Fruit fly (Drosophila melanogaster) whole organism, wandering third instar larva: Measurements from ENCODE around the gene Tailor.

Experiments
- Abd-B ChIP-seq: fragments of >200 bp; optimal IDR thresholded peaks from 2 replicates; lab custom pipeline; 2017; ENCODE audit warnings: missing biosample characterization, missing genetic modification characterization
- CG32264 ChIP-seq: fragments of 200-800 bp; sonication (Bioruptor generic); optimal IDR thresholded peaks from 2 replicates; lab custom pipeline; 2016; ENCODE audit warnings: missing biosample characterization, missing genetic modification characterization
- CG9705 ChIP-seq: fragments of 200-800 bp; sonication (Bioruptor generic); optimal IDR thresholded peaks from 2 replicates; lab custom pipeline; 2018; ENCODE audit warnings: missing biosample characterization, mild to moderate bottlenecking, missing genetic modification characterization
- CrebA ChIP-seq: fragments of 200-800 bp; sonication (Bioruptor generic); optimal IDR thresholded peaks from 2 replicates; lab custom pipeline; 2016; ENCODE audit warnings: missing biosample characterization, mild to moderate bottlenecking, missing genetic modification characterization, borderline replicate concordance
- Dfd ChIP-seq: fragments of >200 bp; optimal IDR thresholded peaks from 2 replicates; lab custom pipeline; 2017; ENCODE audit warnings: missing biosample characterization, missing genetic modification characterization
- Dif ChIP-seq: fragments of 200-275, 200-300 bp; sonication (Bioruptor generic); optimal IDR thresholded peaks from 2 replicates; lab custom pipeline; 2018; ENCODE audit warnings: missing biosample characterization, missing genetic modification characterization; ENCODE audit not compliant: partially characterized antibody
- GATAd ChIP-seq: sonication (Bioruptor generic); optimal IDR thresholded peaks from 2 replicates; lab custom pipeline; 2016; ENCODE audit warnings: missing biosample characterization, missing genetic modification characterization
- HLH106 ChIP-seq: fragments of 200-800 bp; optimal IDR thresholded peaks from 3 replicates; lab custom pipeline; 2019; ENCODE audit warnings: missing biosample characterization, mild to moderate bottlenecking, missing genetic modification characterization, moderate library complexity
- Hnf4 ChIP-seq: fragments of 200-800 bp; sonication (Bioruptor generic); optimal IDR thresholded peaks from 2 replicates; lab custom pipeline; 2016; ENCODE audit warnings: missing biosample characterization, mild to moderate bottlenecking, missing genetic modification characterization
- Hr78 ChIP-seq: fragments of >200 bp; optimal IDR thresholded peaks from 2 replicates; lab custom pipeline; 2017; ENCODE audit warnings: missing biosample characterization, missing genetic modification characterization
- Hr83 ChIP-seq: fragments of 200-300 bp; sonication (Bioruptor generic); optimal IDR thresholded peaks from 2 replicates; lab custom pipeline; 2016; ENCODE audit warnings: missing biosample characterization, mild to moderate bottlenecking, missing genetic modification characterization, moderate library complexity; ENCODE audit not compliant: poor library complexity, severe bottlenecking
- Mio ChIP-seq: sonication (Bioruptor generic); optimal IDR thresholded peaks from 2 replicates; lab custom pipeline; 2016; ENCODE audit warnings: missing biosample characterization, missing genetic modification characterization
- Myc ChIP-seq: fragments of >200 bp; optimal IDR thresholded peaks from 2 replicates; lab custom pipeline; 2017
- N ChIP-seq: fragments of >200 bp; optimal IDR thresholded peaks from 2 replicates; lab custom pipeline; 2018; ENCODE audit warnings: missing biosample characterization, missing external identifiers, missing genetic modification characterization
- OdsH ChIP-seq: fragments of 200-800 bp; sonication (Bioruptor generic); optimal IDR thresholded peaks from 2 replicates; lab custom pipeline; 2016; ENCODE audit warnings: missing biosample characterization, mild to moderate bottlenecking, missing genetic modification characterization
- Rel ChIP-seq, 2 experiments: fragments of 200-800 bp; sonication (Bioruptor generic) in 1 of 2; optimal IDR thresholded peaks; 2 replicates in 1 of 2; 3 replicates in 1 of 2; lab custom pipeline; 2016 to 2019; ENCODE audit warnings: mild to moderate bottlenecking in 2 of 2, missing biosample characterization in 2 of 2, missing genetic modification characterization in 2 of 2, moderate library complexity in 1 of 2
- Sp1 ChIP-seq: fragments of 200-800 bp; sonication (Bioruptor generic); optimal IDR thresholded peaks from 3 replicates; lab custom pipeline; 2019; ENCODE audit warnings: missing biosample characterization, mild to moderate bottlenecking, missing genetic modification characterization, moderate library complexity
- Vsx2 ChIP-seq: fragments of 200-300, 225-300 bp; sonication (Bioruptor generic); optimal IDR thresholded peaks from 2 replicates; lab custom pipeline; 2018; ENCODE audit warnings: missing biosample characterization, missing genetic modification characterization; ENCODE audit not compliant: partially characterized antibody
- br ChIP-seq: fragments of 200-800 bp; sonication (Bioruptor generic); optimal IDR thresholded peaks from 2 replicates; lab custom pipeline; 2016; ENCODE audit warnings: missing biosample characterization, missing genetic modification characterization
- brk ChIP-seq: fragments of 200-800 bp; sonication (Bioruptor generic); optimal IDR thresholded peaks from 2 replicates; lab custom pipeline; 2016; ENCODE audit warnings: missing biosample characterization, mild to moderate bottlenecking, missing genetic modification characterization
- dl ChIP-seq, 2 experiments: fragments of 175-275, 200-275 bp in 1 of 2; fragments of 200-275 bp in 1 of 2; sonication (Bioruptor generic); optimal IDR thresholded peaks; lab custom pipeline; 2018; ENCODE audit warnings: mild to moderate bottlenecking in 2 of 2, missing biosample characterization in 2 of 2, missing genetic modification characterization in 2 of 2, moderate library complexity in 2 of 2; ENCODE audit not compliant: partially characterized antibody in 2 of 2, insufficient read depth in 1 of 2
- dmrt93B ChIP-seq: fragments of 200-800 bp; sonication (Bioruptor generic); optimal IDR thresholded peaks from 2 replicates; lab custom pipeline; 2018; ENCODE audit warnings: missing biosample characterization, mild to moderate bottlenecking, missing genetic modification characterization
- dsf ChIP-seq: sonication (Bioruptor generic); optimal IDR thresholded peaks from 2 replicates; lab custom pipeline; 2016; ENCODE audit warnings: missing biosample characterization, missing genetic modification characterization, borderline replicate concordance
- ey ChIP-seq: fragments of 200-800 bp; sonication (Bioruptor generic); optimal IDR thresholded peaks from 2 replicates; lab custom pipeline; 2016; ENCODE audit warnings: missing biosample characterization, missing genetic modification characterization
- foxo ChIP-seq, 2 experiments: fragments of 200-800 bp; sonication (Bioruptor generic); optimal IDR thresholded peaks; 2 replicates in 1 of 2; 3 replicates in 1 of 2; lab custom pipeline; 2016 to 2017; ENCODE audit warnings: missing biosample characterization in 2 of 2, missing genetic modification characterization in 2 of 2
- fru ChIP-seq: fragments of 200-800 bp; sonication (Bioruptor generic); optimal IDR thresholded peaks from 3 replicates; lab custom pipeline; 2016; ENCODE audit warnings: missing biosample characterization, mild to moderate bottlenecking, missing genetic modification characterization
- h ChIP-seq: fragments of 200-800 bp; sonication (Bioruptor generic); optimal IDR thresholded peaks from 3 replicates; lab custom pipeline; 2016; ENCODE audit warnings: missing biosample characterization, mild to moderate bottlenecking, missing genetic modification characterization
- jim ChIP-seq: fragments of 175-275, 200-325 bp; sonication (Bioruptor generic); optimal IDR thresholded peaks from 2 replicates; lab custom pipeline; 2016; ENCODE audit warnings: missing biosample characterization, mild to moderate bottlenecking, missing genetic modification characterization
- lola ChIP-seq: fragments of >200 bp; optimal IDR thresholded peaks from 2 replicates; lab custom pipeline; 2017; ENCODE audit warnings: missing biosample characterization, missing genetic modification characterization
- pan ChIP-seq: fragments of >200 bp; optimal IDR thresholded peaks from 2 replicates; lab custom pipeline; 2017
- rgr ChIP-seq: fragments of 200-800 bp; sonication (Bioruptor generic); optimal IDR thresholded peaks from 3 replicates; lab custom pipeline; 2016; ENCODE audit warnings: missing biosample characterization, mild to moderate bottlenecking, missing genetic modification characterization
- sage ChIP-seq: fragments of 200-800 bp; sonication (Bioruptor generic); optimal IDR thresholded peaks from 2 replicates; lab custom pipeline; 2016; ENCODE audit warnings: missing biosample characterization, mild to moderate bottlenecking, missing genetic modification characterization
- tai ChIP-seq: sonication (Bioruptor generic); optimal IDR thresholded peaks from 2 replicates; lab custom pipeline; 2016; ENCODE audit warnings: missing biosample characterization, missing genetic modification characterization
- usp ChIP-seq: fragments of >200 bp; optimal IDR thresholded peaks from 2 replicates; lab custom pipeline; 2017; ENCODE audit warnings: missing biosample characterization, missing genetic modification characterization
- woc ChIP-seq: sonication (Bioruptor generic); optimal IDR thresholded peaks from 2 replicates; lab custom pipeline; 2016; ENCODE audit warnings: missing biosample characterization, mild to moderate bottlenecking, missing genetic modification characterization

Gene Tailor

DNA sequence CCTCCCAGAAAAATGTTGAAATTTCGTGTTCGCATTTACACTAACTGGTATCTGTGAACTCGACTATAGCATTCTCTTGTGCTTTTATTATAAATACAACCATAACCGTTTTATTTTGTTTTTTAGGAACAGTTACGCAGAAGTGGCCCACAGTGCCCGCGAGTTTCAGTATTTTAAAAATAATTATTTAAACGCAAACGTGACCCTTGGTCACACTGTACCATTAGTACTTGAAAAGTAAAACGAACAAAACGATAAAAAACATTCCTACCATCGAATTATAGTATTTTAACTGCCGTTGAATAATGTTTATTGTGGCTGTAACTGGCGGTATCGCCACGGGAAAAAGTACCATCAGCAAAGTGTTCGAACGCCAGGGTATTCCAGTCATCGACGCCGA is 3.9 kb downstream of the Tailor start, which contains the start of gene Dpck (continued):
- TF ChIP-seq Sp1 = peak; percentile 53
- no peak for TF ChIP-seq OdsH (GFP tag; lab: Kevin White, UChicago)
- TF ChIP-seq jim (GFP tag; lab: Kevin White, UChicago) = peak; percentile 28
- no peak for TF ChIP-seq GATAd (GFP tag; lab: Kevin White, UChicago)
- TF ChIP-seq tai = no peak
- TF ChIP-seq h (GFP tag; lab: Kevin White, UChicago) = peak; percentile 30
- no peak for TF ChIP-seq dl (GFP tag; optimal IDR thresholded peaks at IDR 0.05; lab: Kevin White, UChicago; ENCODE audit: insufficient read depth in 1 of 2, partially characterized antibody in 2 of 2)

DNA sequence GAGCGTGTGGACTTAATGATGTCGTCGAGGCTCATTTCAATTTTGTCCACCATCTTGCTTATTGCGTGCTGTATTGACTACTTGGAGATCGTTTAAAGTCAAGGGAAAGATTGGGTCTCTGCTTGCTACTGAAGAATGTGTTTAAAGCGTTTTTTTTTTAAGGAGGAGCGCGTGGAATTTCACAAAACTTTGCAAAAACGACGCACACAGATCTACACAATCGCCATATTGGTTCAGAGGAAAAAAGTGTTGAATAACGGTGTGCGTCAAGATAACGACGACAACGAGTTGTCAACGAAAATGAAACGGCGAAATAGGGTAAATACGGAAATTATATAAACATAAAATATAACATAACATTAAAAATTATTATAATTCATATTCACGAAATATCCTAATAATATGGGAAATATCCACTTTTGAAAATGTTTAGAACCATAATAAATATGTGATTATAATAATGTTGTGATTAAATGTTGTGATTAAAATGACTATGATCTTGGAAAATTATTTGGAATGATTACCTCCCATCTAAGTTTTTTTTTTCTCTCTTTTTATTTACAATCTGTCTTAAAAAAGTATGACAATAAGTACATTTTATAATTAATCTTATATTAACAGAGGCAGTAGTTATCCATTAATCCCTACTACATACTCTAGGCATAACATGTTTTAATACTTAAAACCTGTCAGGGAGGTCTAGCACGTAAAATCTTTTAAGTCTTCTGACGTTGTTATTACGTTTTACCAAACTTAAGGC is 5.5 kb downstream of the Tailor start, which contains the start of gene Ref1:
Gene Ref1 (minus strand): TSS at position 231 of the 760 bp plus-strand sequence.
- no peak for TF ChIP-seq Sp1
- no peak for TF ChIP-seq ey (GFP tag; lab: Kevin White, UChicago)
- peak; percentile 63 for TF ChIP-seq woc

DNA sequence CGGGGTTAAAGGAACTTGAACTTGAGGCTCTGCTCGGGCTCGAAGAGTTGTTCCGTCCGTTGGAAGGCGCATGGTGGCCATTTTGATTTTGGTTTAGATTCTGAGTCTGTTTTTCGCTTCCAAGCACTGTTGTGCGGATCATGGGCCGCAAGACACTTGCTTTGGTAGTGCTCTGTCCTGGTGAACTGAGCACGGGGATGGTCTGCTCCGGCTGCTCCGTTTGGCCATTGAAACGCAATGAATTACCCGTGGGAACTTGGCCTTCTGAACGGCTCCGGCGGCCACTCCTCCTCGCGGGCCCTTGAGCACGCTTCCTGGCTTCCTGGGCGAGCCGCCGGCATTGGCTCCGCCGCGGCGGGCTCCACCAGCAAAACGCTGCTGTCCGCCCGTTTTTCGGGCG is 6.2 kb downstream of the Tailor start:
- no peak for TF ChIP-seq Hr78 (GFP tag; lab: Kevin White, UChicago)
- TF ChIP-seq GATAd (GFP tag; lab: Kevin White, UChicago) = no peak
- TF ChIP-seq Rel (GFP tag; optimal IDR thresholded peaks at IDR 0.05; lab: Kevin White, UChicago) = no peak
- TF ChIP-seq Rel (tag; optimal IDR thresholded peaks at IDR 0.05; lab: Kevin White, UChicago) = no peak
- TF ChIP-seq Mio = no peak
- no peak for TF ChIP-seq Dfd (GFP tag; lab: Kevin White, UChicago)
- TF ChIP-seq fru (GFP tag; lab: Kevin White, UChicago) = no peak
- TF ChIP-seq pan (lab: Kevin White, UChicago) = no peak
- TF ChIP-seq Sp1 = no peak
- no peak for TF ChIP-seq Hr83 (GFP tag; lab: Kevin White, UChicago)
- TF ChIP-seq Hnf4 (GFP tag; lab: Kevin White, UChicago) = no peak
- no peak for TF ChIP-seq CG9705
- TF ChIP-seq dmrt93B (GFP tag; lab: Kevin White, UChicago) = no peak
- no peak for TF ChIP-seq HLH106 (tag; lab: Kevin White, UChicago)
- no peak for TF ChIP-seq brk (GFP tag; lab: Kevin White, UChicago)
- no peak for TF ChIP-seq dsf (GFP tag; lab: Kevin White, UChicago)
- no peak for TF ChIP-seq Abd-B (GFP tag; lab: Kevin White, UChicago)

DNA sequence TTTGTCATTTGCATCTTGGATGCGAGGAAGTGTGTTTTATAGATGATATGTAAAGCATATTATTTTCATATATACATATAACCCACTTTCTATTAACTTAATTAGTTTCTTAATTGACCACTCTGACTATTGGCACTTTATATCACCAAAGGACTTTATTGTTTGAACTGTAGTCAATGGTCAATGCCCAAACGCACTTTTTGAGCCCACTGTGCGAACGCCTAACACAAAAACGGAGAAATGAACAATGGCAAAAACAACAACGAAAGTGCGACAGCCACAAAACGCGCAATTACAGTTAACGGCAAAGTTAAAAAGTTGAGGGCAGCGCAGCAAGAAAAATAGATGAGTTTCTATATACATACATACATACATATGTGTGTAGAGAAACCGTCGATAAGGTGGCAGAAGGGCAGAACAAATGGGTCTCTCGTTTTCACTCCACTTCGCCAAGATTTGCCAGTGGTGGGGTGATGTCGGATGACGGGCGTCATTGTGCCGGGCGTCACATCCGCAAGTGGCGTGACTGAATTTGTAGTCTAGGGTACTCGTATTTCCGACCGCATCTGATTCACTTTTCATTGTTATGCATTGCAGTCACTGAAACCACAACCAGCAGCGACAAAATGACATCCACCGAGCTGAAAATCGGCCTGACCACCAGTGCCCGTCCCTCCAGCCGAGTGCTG is 9.4 kb downstream of the Tailor start:
- TF ChIP-seq N (GFP tag; lab: Kevin White, UChicago) = no peak
- TF ChIP-seq OdsH (GFP tag; lab: Kevin White, UChicago) = no peak
- TF ChIP-seq dsf (GFP tag; lab: Kevin White, UChicago) = no peak
- TF ChIP-seq h (GFP tag; lab: Kevin White, UChicago) = no peak
- TF ChIP-seq Dfd (GFP tag; lab: Kevin White, UChicago) = no peak
- peak; percentile 46 for TF ChIP-seq br (GFP tag; lab: Kevin White, UChicago)
- TF ChIP-seq dl (GFP tag; optimal IDR thresholded peaks at IDR 0.05; lab: Kevin White, UChicago; ENCODE audit: insufficient read depth in 1 of 2, partially characterized antibody in 2 of 2) = no peak
- peak; percentile 15 for TF ChIP-seq sage (GFP tag; lab: Kevin White, UChicago)
- TF ChIP-seq, all 38 proteins: peak for 2

DNA sequence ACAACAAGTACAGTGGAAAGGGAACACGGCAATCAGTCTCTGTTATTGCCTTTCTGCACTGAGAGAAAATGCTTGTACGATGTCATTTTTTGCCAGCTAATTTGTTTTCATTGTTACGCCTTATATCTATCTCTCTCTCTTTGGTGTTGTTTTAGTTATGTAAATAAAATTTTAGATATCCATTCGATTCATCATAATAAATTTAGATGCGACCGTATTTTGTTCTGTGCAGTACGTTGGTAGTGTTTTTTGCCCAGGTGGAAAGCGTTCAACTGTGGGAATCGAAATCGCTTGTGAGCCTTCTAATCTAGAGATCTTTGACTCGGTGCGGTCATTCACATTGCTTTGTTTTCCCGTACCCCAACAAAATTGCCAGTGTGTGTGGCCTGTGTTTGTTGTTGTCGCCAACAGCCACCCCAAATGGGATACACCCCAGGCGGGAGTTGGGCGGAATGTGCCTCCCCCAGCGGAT is 10.1 kb downstream of the Tailor start:
- TF ChIP-seq rgr (GFP tag; lab: Kevin White, UChicago) (peak; percentile 97), Myc (lab: Kevin White, UChicago) (no peak), usp (GFP tag; lab: Kevin White, UChicago) (no peak), brk (GFP tag; lab: Kevin White, UChicago) (peak; percentile 91), OdsH (GFP tag; lab: Kevin White, UChicago) (peak; percentile 96), ey (GFP tag; lab: Kevin White, UChicago) (peak; percentile 97), GATAd (GFP tag; lab: Kevin White, UChicago) (no peak), HLH106 (tag; lab: Kevin White, UChicago) (peak; percentile 94), Abd-B (GFP tag; lab: Kevin White, UChicago) (no peak), foxo (GFP tag; optimal IDR thresholded peaks at IDR 0.05; lab: Kevin White, UChicago) (peak; percentile 86 to 97), Dif (GFP tag; lab: Kevin White, UChicago) (no peak), dmrt93B (GFP tag; lab: Kevin White, UChicago) (peak; percentile 86), CG9705 (peak; percentile 83), CrebA (GFP tag; lab: Kevin White, UChicago) (no peak), woc (peak; percentile 88), sage (GFP tag; lab: Kevin White, UChicago) (peak; percentile 83), br (GFP tag; lab: Kevin White, UChicago) (peak; percentile 97), dsf (GFP tag; lab: Kevin White, UChicago) (peak; percentile 75), Vsx2 (GFP tag; lab: Kevin White, UChicago) (no peak), pan (lab: Kevin White, UChicago) (no peak), CG32264 (GFP tag; lab: Kevin White, UChicago) (peak; percentile 89), lola (no peak), tai (no peak), Mio (peak; percentile 78), jim (GFP tag; lab: Kevin White, UChicago) (peak; percentile 19), Dfd (GFP tag; lab: Kevin White, UChicago) (no peak), Sp1 (peak; percentile 94)
